Fruit fly (Drosophila melanogaster): ENCODE measurements around the gene Sarm.

Sarm gene

DNA sequence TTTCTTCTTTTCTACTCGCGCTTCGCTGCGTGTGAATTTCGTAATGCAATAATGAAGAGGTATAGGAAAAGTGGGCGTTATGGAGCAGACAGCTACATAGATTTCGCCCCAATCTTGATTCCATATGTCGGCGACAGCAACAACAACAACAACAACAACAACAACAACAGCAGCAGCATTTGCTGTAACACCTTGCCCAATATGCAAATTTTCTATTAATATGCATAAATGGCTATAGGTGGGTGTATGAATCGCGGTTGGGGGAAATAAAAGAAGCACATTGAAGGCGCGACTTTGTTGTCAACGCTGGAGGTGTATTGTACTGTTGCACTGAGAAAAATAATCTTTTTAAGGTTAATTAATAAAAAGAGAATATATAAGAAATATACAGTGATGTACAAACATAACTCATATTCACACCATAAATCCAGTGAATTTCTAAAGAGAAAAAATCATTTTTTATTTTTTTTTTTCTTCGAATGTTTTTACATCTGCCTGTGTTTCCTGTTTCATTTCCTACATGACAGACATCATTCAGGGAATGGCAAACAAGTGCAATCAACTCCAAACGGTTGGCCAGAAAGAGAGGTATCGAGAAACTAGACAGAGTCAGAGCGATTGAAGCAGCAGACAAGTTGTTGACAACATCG lies 22.1 kb upstream of the Sarm start (continued):
- TF ChIP-seq CG18599 (GFP tag; optimal IDR thresholded peaks at IDR 0.05) (peak; percentile 39), Dfd (GFP tag; optimal IDR thresholded peaks at IDR 0.05) (no peak), Sry-δ (GFP tag; optimal IDR thresholded peaks at IDR 0.05) (no peak), Hr51 (GFP tag; optimal IDR thresholded peaks at IDR 0.05) (peak in 1 of 2 experiments; percentile 69), CG8359 (GFP tag; optimal IDR thresholded peaks at IDR 0.05; ENCODE audit: borderline replicate concordance) (no peak), CG4424 (GFP tag; optimal IDR thresholded peaks at IDR 0.05) (peak; percentile 13), CG4820 (GFP tag; optimal IDR thresholded peaks at IDR 0.05) (no peak), CG1233 (GFP tag; optimal IDR thresholded peaks at IDR 0.05) (no peak), hbn (GFP tag; IDR thresholded peaks at IDR 0.05; ENCODE audit: partially characterized antibody) (no peak), CG6254 (GFP tag; optimal IDR thresholded peaks at IDR 0.05) (no peak), h (optimal IDR thresholded peaks at IDR 0.05) (no peak), CG2120 (GFP tag; optimal IDR thresholded peaks at IDR 0.05) (no peak), CG12769 (tag; optimal IDR thresholded peaks at IDR 0.05) (no peak), esg (GFP tag; conservative IDR thresholded peaks at IDR 0.05) (peak; percentile 33; the same call in 1 of the 2 replicates), Ssrp (tag; optimal IDR thresholded peaks at IDR 0.05) (peak; percentile 12), CG6689 (GFP tag; IDR thresholded peaks at IDR 0.05) (peak; percentile 36; the same call in 1 of the 2 replicates), ERR (GFP tag; optimal IDR thresholded peaks at IDR 0.05) (no peak), corto (GFP tag; optimal IDR thresholded peaks at IDR 0.05) (no peak), slou (GFP tag; optimal IDR thresholded peaks at IDR 0.05) (no peak), phol (tag; optimal IDR thresholded peaks at IDR 0.05) (peak; percentile 51), zf30C (GFP tag; optimal IDR thresholded peaks at IDR 0.05) (no peak), en (GFP tag; optimal IDR thresholded peaks at IDR 0.05) (no peak), CG13624 (GFP tag; optimal IDR thresholded peaks at IDR 0.05) (no peak), jigr1 (GFP tag; IDR thresholded peaks at IDR 0.05) (no peak), CG11504 (tag; optimal IDR thresholded peaks at IDR 0.05) (peak; percentile 69), Oaz (GFP tag; IDR thresholded peaks at IDR 0.05) (no peak), chn (GFP tag; optimal IDR thresholded peaks at IDR 0.05) (no peak), Tbp (GFP tag; optimal IDR thresholded peaks at IDR 0.05) (no peak), Dbx (GFP tag; IDR thresholded peaks at IDR 0.05) (no peak), Asciz (GFP tag; optimal IDR thresholded peaks at IDR 0.05) (peak; percentile 44), bowl (GFP tag; IDR thresholded peaks at IDR 0.05) (no peak), kay (GFP tag; optimal IDR thresholded peaks at IDR 0.05) (no peak), CG10654 (GFP tag; optimal IDR thresholded peaks at IDR 0.05) (no peak)

DNA sequence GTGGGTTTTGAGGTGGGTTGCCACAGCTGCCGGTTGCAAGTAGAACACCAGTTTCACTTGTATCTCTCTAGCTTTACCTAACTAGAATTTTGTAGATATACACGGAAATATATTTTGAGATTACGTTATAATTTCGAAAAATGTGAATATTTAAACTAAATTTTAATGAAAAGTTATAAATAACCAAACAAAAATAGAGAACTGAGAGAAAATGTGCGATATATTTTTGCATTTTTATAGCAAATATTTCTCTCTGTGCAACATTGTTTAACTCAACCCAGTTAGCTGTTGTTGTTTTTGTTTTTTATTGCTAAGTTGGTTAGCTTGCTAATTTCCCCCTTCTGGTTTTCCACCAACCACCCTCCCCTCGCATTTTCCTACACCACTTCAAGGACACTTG lies 20.1 kb upstream of the Sarm start:
- TF ChIP-seq CG12391 (tag; optimal IDR thresholded peaks at IDR 0.05) (peak; percentile 28), stc (GFP tag; IDR thresholded peaks at IDR 0.05) (peak; percentile 44; the same call in 1 of the 2 replicates), E2f2 (GFP tag; IDR thresholded peaks at IDR 0.05) (no peak), CG8388 (GFP tag; optimal IDR thresholded peaks at IDR 0.05) (peak; percentile 7), gem (tag; optimal IDR thresholded peaks at IDR 0.05) (peak; percentile 35), Xrp1 (GFP tag; IDR thresholded peaks at IDR 0.05) (peak; percentile 44), bsh (GFP tag; optimal IDR thresholded peaks at IDR 0.05) (peak in 1 of 2 experiments; percentile 26), hkb (optimal IDR thresholded peaks at IDR 0.05) (no peak), hkb (GFP tag; IDR thresholded peaks at IDR 0.05) (0 out of 2 replicates have a peak, but pooled peaks have one; percentile 8), CG11560 (tag; IDR thresholded peaks at IDR 0.05) (no peak), Drgx (GFP tag; IDR thresholded peaks at IDR 0.05) (peak; percentile 72), CG2875 (GFP tag; optimal IDR thresholded peaks at IDR 0.05) (no peak), Blimp-1 (GFP tag; optimal IDR thresholded peaks at IDR 0.05) (peak; percentile 14), row (GFP tag; IDR thresholded peaks at IDR 0.05) (0 out of 3 replicates have a peak, but pooled peaks have one; percentile 12), CG18619 (GFP tag; optimal IDR thresholded peaks at IDR 0.05) (no peak), sens (GFP tag) (peak; percentile 30), CG12659 (GFP tag; optimal IDR thresholded peaks at IDR 0.05) (peak; percentile 1)

Measured in whole organism, embryonic.